Fruit fly (Drosophila melanogaster): ENCODE measurements around the gene tow.

The tow gene

dm6 chr3L:6980553-6980952, 37.9 kb downstream of the tow start (continued):
- TF ChIP-seq Ets65A (GFP tag) (no peak), CG11504 (tag; optimal IDR thresholded peaks at IDR 0.05) (peak; percentile 33), CG4730 (GFP tag; IDR thresholded peaks at IDR 0.05) (no peak), CG6813 (GFP tag; optimal IDR thresholded peaks at IDR 0.05) (no peak), nmo (GFP tag; optimal IDR thresholded peaks at IDR 0.05) (peak; percentile 3), lola (GFP tag; optimal IDR thresholded peaks at IDR 0.05) (peak in 1 of 3 experiments; percentile 14), Drgx (GFP tag; IDR thresholded peaks at IDR 0.05) (no peak), gsb (GFP tag; IDR thresholded peaks at IDR 0.05) (no peak), Lim3 (GFP tag; IDR thresholded peaks at IDR 0.05) (no peak), Bdp1 (GFP tag; optimal IDR thresholded peaks at IDR 0.05) (no peak), CrebB (tag; optimal IDR thresholded peaks at IDR 0.05) (no peak), Bteb2 (GFP tag; optimal IDR thresholded peaks at IDR 0.05) (no peak), Hr39 (optimal IDR thresholded peaks at IDR 0.05) (no peak), hb (GFP tag; IDR thresholded peaks at IDR 0.05; ENCODE audit: partially characterized antibody) (no peak), Xrp1 (GFP tag; IDR thresholded peaks at IDR 0.05) (no peak), CkIIα-i1 (GFP tag; IDR thresholded peaks at IDR 0.05) (no peak), Xbp1 (GFP tag; optimal IDR thresholded peaks at IDR 0.05) (no peak), CG18476 (GFP tag; optimal IDR thresholded peaks at IDR 0.05) (no peak), Eip74EF (GFP tag; optimal IDR thresholded peaks at IDR 0.05) (no peak), Usf (GFP tag; optimal IDR thresholded peaks at IDR 0.05) (no peak), pb (GFP tag; optimal IDR thresholded peaks at IDR 0.05) (no peak), Sox102F (GFP tag; optimal IDR thresholded peaks at IDR 0.05) (peak; percentile 12), dimm (GFP tag; IDR thresholded peaks at IDR 0.05) (no peak), CG9876 (GFP tag; optimal IDR thresholded peaks at IDR 0.05) (no peak), CG13424 (tag; optimal IDR thresholded peaks at IDR 0.05) (no peak), Six4 (GFP tag; optimal IDR thresholded peaks at IDR 0.05) (no peak), Ravus (GFP tag; IDR thresholded peaks at IDR 0.05) (no peak), bigmax (GFP tag; optimal IDR thresholded peaks at IDR 0.05) (no peak), phol (tag; optimal IDR thresholded peaks at IDR 0.05) (no peak), Gsc (GFP tag; IDR thresholded peaks at IDR 0.05) (no peak), stwl (tag; optimal IDR thresholded peaks at IDR 0.05) (no peak), pho (GFP tag; optimal IDR thresholded peaks at IDR 0.05) (no peak), jing (GFP tag; optimal IDR thresholded peaks at IDR 0.05) (no peak), ham (GFP tag; IDR thresholded peaks at IDR 0.05) (no peak), CG1529 (GFP tag; optimal IDR thresholded peaks at IDR 0.05) (no peak), sd (tag; optimal IDR thresholded peaks at IDR 0.05) (no peak), Ssrp (tag; optimal IDR thresholded peaks at IDR 0.05) (peak; percentile 13), Nf-YA (GFP tag; IDR thresholded peaks at IDR 0.05) (no peak), MTF-1 (GFP tag; optimal IDR thresholded peaks at IDR 0.05; ENCODE audit: borderline replicate concordance) (no peak), dmrt99B (tag; optimal IDR thresholded peaks at IDR 0.05) (peak; percentile 6), CG16813 (GFP tag; IDR thresholded peaks at IDR 0.05; ENCODE audit: partially characterized antibody) (no peak), E2f2 (GFP tag; IDR thresholded peaks at IDR 0.05) (no peak), CG7271 (tag; optimal IDR thresholded peaks at IDR 0.05) (no peak), NC2β (GFP tag; optimal IDR thresholded peaks at IDR 0.05) (no peak), knrl (GFP tag; IDR thresholded peaks at IDR 0.05; ENCODE audit: partially characterized antibody) (no peak), CG7839 (tag; optimal IDR thresholded peaks at IDR 0.05) (peak; percentile 4), CG30431 (GFP tag; optimal IDR thresholded peaks at IDR 0.05) (no peak), Antp (GFP tag; optimal IDR thresholded peaks at IDR 0.05) (no peak), BtbVII (GFP tag; optimal IDR thresholded peaks at IDR 0.05) (no peak), danr (GFP tag; IDR thresholded peaks at IDR 0.05) (no peak), CG10147 (GFP tag; optimal IDR thresholded peaks at IDR 0.05) (no peak), CG31441 (GFP tag; IDR thresholded peaks at IDR 0.05) (peak; percentile 36; the same call in 1 of the 2 replicates)
